Worm (Caenorhabditis elegans) whole organism, L4 larva: ENCODE results near the gene F29C12.6.

Experiments
- gei-8 ChIP-seq: fragments of 200-800 bp; sonication (Bioruptor generic); optimal IDR thresholded peaks from 2 replicates; lab custom pipeline; 2018; ENCODE audit warnings: mild to moderate bottlenecking, missing genetic modification characterization, missing compliant biosample characterization
- mep-1 ChIP-seq: fragments of 150-350 bp; sonication (generic microtip); optimal IDR thresholded peaks from 3 replicates; lab custom pipeline; 2014; ENCODE audit warnings: missing biosample characterization, missing genetic modification characterization
- nhr-76 ChIP-seq: fragments of 150-350 bp; optimal IDR thresholded peaks from 2 replicates; lab custom pipeline; 2014; ENCODE audit warnings: missing biosample characterization, missing genetic modification characterization
- nhr-77 ChIP-seq: fragments of 150-350 bp; optimal IDR thresholded peaks from 2 replicates; lab custom pipeline; 2014; ENCODE audit warnings: missing biosample characterization, missing genetic modification characterization
- skn-1 ChIP-seq: fragments of 150-350 bp; optimal IDR thresholded peaks from 2 replicates; lab custom pipeline; 2014; ENCODE audit warnings: missing biosample characterization, missing genetic modification characterization
- ztf-11 ChIP-seq: fragments of 150-350 bp; optimal IDR thresholded peaks from 2 replicates; lab custom pipeline; 2014; ENCODE audit warnings: missing biosample characterization, missing genetic modification characterization

DNA sequence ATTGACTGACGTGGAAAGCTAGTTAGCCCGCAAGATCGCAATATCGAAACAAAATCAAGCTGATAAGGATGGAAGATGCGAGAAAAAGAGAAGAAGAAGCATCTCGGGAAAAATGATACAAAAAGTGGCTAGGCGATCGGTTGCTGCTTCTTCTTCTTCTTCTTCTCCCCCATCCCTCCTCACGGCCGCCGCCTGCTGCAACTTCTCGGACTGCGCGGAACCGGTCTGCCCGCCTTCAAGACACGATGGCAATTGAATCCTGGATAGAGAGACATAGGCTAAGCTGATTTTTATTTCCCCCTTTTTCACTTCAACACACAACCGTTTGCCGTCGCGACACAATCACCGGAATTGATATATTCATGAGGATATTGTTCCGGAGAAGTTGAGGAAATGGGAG is 44.7 kb downstream of the F29C12.6 start:
- TF ChIP-seq nhr-77 (tag; lab: Kevin White, UChicago) (no peak), ztf-11 (no peak), skn-1 (tag; lab: Kevin White, UChicago) (no peak), gei-8 (GFP tag; lab: Kevin White, UChicago) (no peak), nhr-76 (no peak), mep-1 (tag; lab: Kevin White, UChicago) (no peak)
